Fruit fly (Drosophila melanogaster): ENCODE data around the gene CG4815.

- TF ChIP-seq Myc (optimal IDR thresholded peaks at IDR 0.05) = no peak
- TF ChIP-seq psq (optimal IDR thresholded peaks at IDR 0.05) = no peak
- TF ChIP-seq Sin3A (optimal IDR thresholded peaks at IDR 0.05) = no peak
- no peak for TF ChIP-seq ttk (optimal IDR thresholded peaks at IDR 0.05)
- TF ChIP-seq insv (optimal IDR thresholded peaks at IDR 0.05) = no peak
- TF ChIP-seq h (optimal IDR thresholded peaks at IDR 0.05) = no peak
These were observed at the start of gene CG4815 for dm6 chr3R:27990651-27991050.

Data from Kc167 (cell line).